Worm (Caenorhabditis elegans): Measurements from ENCODE around the gene rps-8.

The rps-8 gene

DNA sequence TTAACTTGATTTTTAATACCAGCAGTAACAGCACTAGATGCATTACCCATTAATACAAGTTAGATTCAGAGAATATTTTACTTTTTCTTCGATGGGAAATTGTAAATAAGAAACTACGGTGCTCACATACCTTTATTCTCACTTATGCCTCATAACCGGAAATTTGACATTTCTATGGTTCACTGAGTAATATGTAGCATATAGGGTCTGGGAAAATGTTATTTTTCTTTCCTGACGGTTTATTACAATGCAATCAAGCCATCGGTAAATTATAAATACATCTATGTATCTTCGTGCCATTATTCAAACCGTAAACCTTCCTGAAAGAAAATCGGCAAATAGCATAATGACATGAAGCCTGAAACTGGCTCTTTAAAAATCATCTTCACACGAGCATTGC, 19.0 kb upstream of the rps-8 start, which contains the start of gene ocr-4:
ocr-4 (minus strand) TSS at position 101 of the 400 bp plus-strand sequence.
- TF ChIP-seq mep-1 (tag; optimal IDR thresholded peaks at IDR 0.05), result no peak
- no peak for TF ChIP-seq nhr-237 (tag; optimal IDR thresholded peaks at IDR 0.05)
- TF ChIP-seq tbx-8 (GFP tag; optimal IDR thresholded peaks at IDR 0.05), result no peak
- TF ChIP-seq drap-1 (GFP tag; optimal IDR thresholded peaks at IDR 0.05), result no peak
- TF ChIP-seq unc-39 (tag; optimal IDR thresholded peaks at IDR 0.05), result no peak
- no peak for TF ChIP-seq sptf-1 (tag; optimal IDR thresholded peaks at IDR 0.05)
- TF ChIP-seq mab-5 (tag; optimal IDR thresholded peaks at IDR 0.05), result no peak
- no peak for TF ChIP-seq flh-1 (GFP tag; optimal IDR thresholded peaks at IDR 0.05)
- TF ChIP-seq ham-2 (GFP tag; optimal IDR thresholded peaks at IDR 0.05), result no peak
- TF ChIP-seq lsy-2 (tag; optimal IDR thresholded peaks at IDR 0.05), result no peak
- TF ChIP-seq unc-62 (GFP tag; optimal IDR thresholded peaks at IDR 0.05), result no peak

DNA sequence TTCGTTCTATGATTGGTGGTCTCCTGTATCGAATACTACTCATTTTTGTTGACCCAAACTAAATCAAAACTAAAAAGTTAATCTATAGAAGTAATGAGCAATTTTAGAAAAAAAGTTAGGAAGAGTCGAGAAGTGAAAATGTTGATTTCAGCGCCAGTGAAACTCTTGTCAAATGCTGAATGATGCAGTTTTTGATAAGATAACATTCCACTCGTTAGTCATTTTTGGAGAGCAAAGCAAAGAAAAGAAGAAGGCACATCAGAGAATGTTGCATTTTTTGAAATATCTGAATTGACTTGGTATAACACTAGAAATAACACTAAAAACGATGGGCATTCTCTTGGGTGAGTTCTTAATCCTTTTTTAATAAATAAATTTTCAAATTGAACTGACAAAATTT, 15.3 kb upstream of the rps-8 start, which contains the start of gene sqst-2:
sqst-2 (minus strand) TSS at position 58 of the 400 bp plus-strand sequence.
- no peak for TF ChIP-seq unc-39 (tag; optimal IDR thresholded peaks at IDR 0.05)
- TF ChIP-seq lin-32 (GFP tag; optimal IDR thresholded peaks at IDR 0.05), result no peak
- TF ChIP-seq nhr-12 (tag; optimal IDR thresholded peaks at IDR 0.05), result no peak
- no peak for TF ChIP-seq sem-2 (GFP tag; optimal IDR thresholded peaks at IDR 0.05)
- no peak for TF ChIP-seq ztf-11 (tag; optimal IDR thresholded peaks at IDR 0.05)
- no peak for TF ChIP-seq tbx-8 (GFP tag; optimal IDR thresholded peaks at IDR 0.05)
- TF ChIP-seq flh-1 (GFP tag; optimal IDR thresholded peaks at IDR 0.05), result no peak
- TF ChIP-seq elt-3 (tag; optimal IDR thresholded peaks at IDR 0.05), result no peak
- TF ChIP-seq bed-3 (GFP tag; optimal IDR thresholded peaks at IDR 0.05), result no peak

DNA sequence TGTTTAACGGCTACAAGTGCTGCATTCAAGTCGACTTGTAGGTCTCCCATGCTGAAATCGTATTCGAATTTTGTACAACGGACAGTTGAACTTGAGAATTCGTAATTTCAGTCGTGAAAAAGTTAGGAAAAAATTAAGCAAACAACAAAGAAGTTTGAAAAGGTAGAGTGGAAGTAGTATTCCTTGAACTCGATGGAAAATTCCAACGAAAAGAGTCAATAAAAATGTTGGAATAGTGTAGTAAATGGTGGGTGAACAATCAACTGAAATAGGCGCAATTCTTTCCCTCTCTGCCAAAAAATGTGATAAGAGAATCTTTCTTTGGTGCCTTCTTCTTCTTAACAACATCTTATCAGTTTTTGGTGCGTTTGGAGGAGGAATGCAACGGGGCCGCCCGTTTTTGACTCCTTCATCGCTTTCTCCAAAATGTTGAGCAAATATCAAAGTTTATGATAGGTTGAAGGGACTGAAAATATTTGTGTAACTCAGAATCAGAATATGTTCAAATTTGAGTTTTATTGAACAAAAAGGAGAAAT, 13.0 kb upstream of the rps-8 start, which contains the start of gene ifo-1:
ifo-1 (minus strand) TSS at position 51 of the 537 bp plus-strand sequence.
- TF ChIP-seq lin-32 (GFP tag; optimal IDR thresholded peaks at IDR 0.05) (no peak), cnd-1 (tag; optimal IDR thresholded peaks at IDR 0.05) (no peak), flh-1 (GFP tag; optimal IDR thresholded peaks at IDR 0.05) (no peak), sptf-1 (tag; optimal IDR thresholded peaks at IDR 0.05) (no peak), elt-3 (tag; optimal IDR thresholded peaks at IDR 0.05) (no peak), ceh-39 (tag; optimal IDR thresholded peaks at IDR 0.05) (no peak), lsy-2 (tag; optimal IDR thresholded peaks at IDR 0.05) (no peak), mep-1 (tag; optimal IDR thresholded peaks at IDR 0.05) (no peak), sem-2 (GFP tag; optimal IDR thresholded peaks at IDR 0.05) (no peak), bed-3 (GFP tag; optimal IDR thresholded peaks at IDR 0.05) (no peak), unc-39 (tag; optimal IDR thresholded peaks at IDR 0.05) (no peak), M03D4.4 (tag; optimal IDR thresholded peaks at IDR 0.05) (no peak), zip-8 (tag; optimal IDR thresholded peaks at IDR 0.05) (no peak)

- TF ChIP-seq unc-62 (GFP tag; optimal IDR thresholded peaks at IDR 0.05) (no peak), unc-39 (tag; optimal IDR thresholded peaks at IDR 0.05) (no peak), M03D4.4 (tag; optimal IDR thresholded peaks at IDR 0.05) (no peak), hlh-1 (tag; optimal IDR thresholded peaks at IDR 0.05) (no peak), blmp-1 (tag; optimal IDR thresholded peaks at IDR 0.05) (no peak), ztf-11 (tag; optimal IDR thresholded peaks at IDR 0.05) (no peak), ces-1 (GFP tag; optimal IDR thresholded peaks at IDR 0.05) (no peak), cnd-1 (tag; optimal IDR thresholded peaks at IDR 0.05) (no peak), unc-120 (tag; optimal IDR thresholded peaks at IDR 0.05; ENCODE audit: poor library complexity, severe bottlenecking) (no peak), sptf-1 (tag; optimal IDR thresholded peaks at IDR 0.05) (no peak)
These were observed 12.0 kb upstream of the rps-8 start for ce11 chrIV:7325698-7326097.

ce11 chrIV:7324913-7325312, 11.3 kb upstream of the rps-8 start:
- no peak for TF ChIP-seq flh-1 (GFP tag; optimal IDR thresholded peaks at IDR 0.05)
- no peak for TF ChIP-seq ceh-39 (tag; optimal IDR thresholded peaks at IDR 0.05)
- TF ChIP-seq nhr-2 (tag; optimal IDR thresholded peaks at IDR 0.05), result no peak
- no peak for TF ChIP-seq tbx-8 (GFP tag; optimal IDR thresholded peaks at IDR 0.05)
- TF ChIP-seq elt-1 (tag; optimal IDR thresholded peaks at IDR 0.05; ENCODE audit: borderline replicate concordance, insufficient read depth), result no peak
- TF ChIP-seq hlh-1 (tag; optimal IDR thresholded peaks at IDR 0.05), result no peak
- no peak for TF ChIP-seq nhr-237 (tag; optimal IDR thresholded peaks at IDR 0.05)
- TF ChIP-seq lsy-2 (tag; optimal IDR thresholded peaks at IDR 0.05), result no peak
- no peak for TF ChIP-seq zip-8 (tag; optimal IDR thresholded peaks at IDR 0.05)
- TF ChIP-seq ceh-83 (GFP tag; optimal IDR thresholded peaks at IDR 0.05), result no peak
- no peak for TF ChIP-seq sptf-1 (tag; optimal IDR thresholded peaks at IDR 0.05)
- no peak for TF ChIP-seq ham-2 (GFP tag; optimal IDR thresholded peaks at IDR 0.05)
- TF ChIP-seq cnd-1 (tag; optimal IDR thresholded peaks at IDR 0.05), result no peak
- TF ChIP-seq ceh-43 (GFP tag; optimal IDR thresholded peaks at IDR 0.05), result no peak
- TF ChIP-seq snpc-4 (tag; optimal IDR thresholded peaks at IDR 0.05), result no peak
- TF ChIP-seq lin-13 (tag; optimal IDR thresholded peaks at IDR 0.05), result no peak
- no peak for TF ChIP-seq M03D4.4 (tag; optimal IDR thresholded peaks at IDR 0.05)
- TF ChIP-seq nhr-12 (tag; optimal IDR thresholded peaks at IDR 0.05), result no peak

Data from whole organism, mixed stage, embryonic.